Worm (Caenorhabditis elegans): ENCODE data around the gene fbxa-214.

The fbxa-214 gene

DNA sequence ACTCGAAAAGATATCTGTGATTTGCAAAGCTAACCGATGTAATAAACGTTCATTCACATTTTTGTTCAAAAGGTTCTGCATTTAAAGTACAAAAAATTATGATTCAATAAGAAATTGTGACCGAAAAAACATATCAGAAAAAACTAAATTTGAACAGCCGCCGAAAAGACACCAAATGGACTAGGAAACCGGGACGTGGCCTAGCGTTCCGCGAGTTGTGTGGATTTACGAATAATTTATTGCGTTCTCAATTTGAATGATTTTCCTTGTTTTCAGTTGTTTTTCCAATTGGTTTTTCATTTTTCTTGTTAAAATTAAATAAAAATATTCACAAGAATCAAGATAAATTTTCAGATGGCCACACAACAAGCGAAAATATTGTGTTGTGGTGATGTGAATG lies 37.6 kb upstream of the fbxa-214 start, which contains the start of gene cwf-19L1 (continued):
- TF ChIP-seq Y5F2A.4 (GFP tag; optimal IDR thresholded peaks at IDR 0.05): no peak
- TF ChIP-seq dmd-8 (GFP tag; IDR thresholded peaks at IDR 0.05): no peak
- TF ChIP-seq unc-62 (GFP tag; optimal IDR thresholded peaks at IDR 0.05 in 1 of 2): no peak
- no peak for TF ChIP-seq unc-62 (tag; optimal IDR thresholded peaks at IDR 0.05)
- peak; percentile 18 for TF ChIP-seq hlh-11 (tag; optimal IDR thresholded peaks at IDR 0.05)
- TF ChIP-seq T20F7.1 (GFP tag; optimal IDR thresholded peaks at IDR 0.05): no peak
- peak; percentile 58; the same call in 1 of the 2 replicates for TF ChIP-seq ceh-20 (GFP tag; IDR thresholded peaks at IDR 0.05)
- TF ChIP-seq zfp-2 (tag; optimal IDR thresholded peaks at IDR 0.05): no peak
- no peak for TF ChIP-seq tra-1 (GFP tag; IDR thresholded peaks at IDR 0.05)
- TF ChIP-seq F37D6.2 (tag; optimal IDR thresholded peaks at IDR 0.05): no peak

- TF ChIP-seq dve-1 (tag; optimal IDR thresholded peaks at IDR 0.05; ENCODE audit: insufficient read depth): no peak
- no peak for TF ChIP-seq lir-3 (tag; optimal IDR thresholded peaks at IDR 0.05)
- TF ChIP-seq hlh-11 (tag; optimal IDR thresholded peaks at IDR 0.05): peak; percentile 31
- peak; percentile 27 for TF ChIP-seq nhr-25 (tag; optimal IDR thresholded peaks at IDR 0.05; ENCODE audit: borderline replicate concordance, insufficient read depth)
- TF ChIP-seq set-16 (GFP tag; IDR thresholded peaks at IDR 0.05): peak; percentile 53
- no peak for TF ChIP-seq unc-130 (GFP tag; optimal IDR thresholded peaks at IDR 0.05)
Observed at ce11 chrV:6105374-6105773, 35.5 kb upstream of the fbxa-214 start, which contains the start of gene atf-8. Gene atf-8, plus strand, starts transcription at chrV:6105607.

- TF ChIP-seq F10B5.3 (tag; optimal IDR thresholded peaks at IDR 0.05) (no peak), nhr-6 (tag; optimal IDR thresholded peaks at IDR 0.05) (no peak), nhr-77 (tag; optimal IDR thresholded peaks at IDR 0.05) (no peak), spr-3 (GFP tag; optimal IDR thresholded peaks at IDR 0.05) (no peak), hlh-30 (tag; optimal IDR thresholded peaks at IDR 0.05; ENCODE audit: insufficient read depth) (no peak), F49E8.2 (tag; optimal IDR thresholded peaks at IDR 0.05; ENCODE audit: borderline replicate concordance) (no peak), dmd-8 (GFP tag; IDR thresholded peaks at IDR 0.05) (no peak), aha-1 (tag) (no peak), Y75B8A.6 (GFP tag; IDR thresholded peaks at IDR 0.05) (no peak), lin-1 (GFP tag; IDR thresholded peaks at IDR 0.05) (no peak), gei-8 (GFP tag; optimal IDR thresholded peaks at IDR 0.05) (no peak), daf-16 (GFP tag; optimal IDR thresholded peaks at IDR 0.05) (no peak), daf-16 (tag; optimal IDR thresholded peaks at IDR 0.05) (no peak), ces-1 (GFP tag; optimal IDR thresholded peaks at IDR 0.05) (no peak), T20F7.1 (GFP tag; optimal IDR thresholded peaks at IDR 0.05) (no peak), R02D3.7 (tag; optimal IDR thresholded peaks at IDR 0.05) (no peak), cey-2 (tag; optimal IDR thresholded peaks at IDR 0.05; ENCODE audit: borderline replicate concordance, insufficient read depth) (no peak), nhr-41 (GFP tag; IDR thresholded peaks at IDR 0.05) (no peak)
Observed at ce11 chrV:6103429-6103828, 33.6 kb upstream of the fbxa-214 start, which contains the start of gene Y38A10A.11. Gene Y38A10A.11, minus strand, starts transcription at chrV:6103529.

ce11 chrV:6101243-6101898 lies 31.5 kb upstream of the fbxa-214 start:
- TF ChIP-seq pqm-1 (tag; optimal IDR thresholded peaks at IDR 0.05) (peak; percentile 39), daf-16 (GFP tag; optimal IDR thresholded peaks at IDR 0.05) (no peak), daf-16 (tag; optimal IDR thresholded peaks at IDR 0.05) (peak; percentile 74), unc-62 (GFP tag; optimal IDR thresholded peaks at IDR 0.05 in 1 of 2) (peak in 1 of 2 experiments; percentile 49), unc-62 (tag; optimal IDR thresholded peaks at IDR 0.05) (no peak), nhr-28 (tag; optimal IDR thresholded peaks at IDR 0.05) (peak; percentile 17), dve-1 (tag; optimal IDR thresholded peaks at IDR 0.05; ENCODE audit: insufficient read depth) (peak; percentile 43), lin-29 (GFP tag; IDR thresholded peaks at IDR 0.05) (no peak), arid-1 (GFP tag; conservative IDR thresholded peaks at IDR 0.05) (no peak)

Measured in whole organism, L4 larva.